Fruit fly (Drosophila melanogaster): ENCODE results near the gene CG34367.

Gene CG34367

DNA sequence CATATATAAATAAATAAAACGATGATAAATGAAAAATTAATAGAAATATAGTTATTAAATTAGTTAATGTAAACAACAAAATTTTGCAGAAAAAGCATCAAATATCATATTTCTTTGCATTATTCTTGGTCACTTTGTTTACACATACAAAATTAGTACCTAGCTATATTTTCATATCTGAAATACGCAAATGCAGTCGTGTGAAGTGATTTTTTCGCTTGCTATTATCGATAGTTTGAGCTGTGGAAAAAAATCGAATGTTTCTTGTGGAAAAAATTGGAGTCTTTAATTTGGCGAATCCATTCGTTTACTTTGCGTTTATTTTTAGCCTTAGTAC is 42.8 kb upstream of the CG34367 start, which contains the start of gene Cnot4 (continued):
- TF ChIP-seq Hmx (GFP tag; optimal IDR thresholded peaks at IDR 0.05) (no peak), CG13424 (tag; optimal IDR thresholded peaks at IDR 0.05) (no peak), insv (GFP tag; optimal IDR thresholded peaks at IDR 0.05) (no peak), scrt (GFP tag; optimal IDR thresholded peaks at IDR 0.05) (no peak), NfI (GFP tag; optimal IDR thresholded peaks at IDR 0.05) (no peak), pzg (GFP tag; optimal IDR thresholded peaks at IDR 0.05) (peak; percentile 31), psq (GFP tag; optimal IDR thresholded peaks at IDR 0.05) (no peak), CG6254 (GFP tag; optimal IDR thresholded peaks at IDR 0.05) (no peak), run (tag; optimal IDR thresholded peaks at IDR 0.05) (no peak), eve (GFP tag; optimal IDR thresholded peaks at IDR 0.05) (no peak), CG10654 (GFP tag; optimal IDR thresholded peaks at IDR 0.05) (no peak), phol (tag; optimal IDR thresholded peaks at IDR 0.05) (peak; percentile 23), CTCF (GFP tag; optimal IDR thresholded peaks at IDR 0.05) (no peak), NK7.1 (GFP tag; optimal IDR thresholded peaks at IDR 0.05) (no peak), CG4730 (GFP tag; IDR thresholded peaks at IDR 0.05) (no peak), CG8944 (GFP tag; optimal IDR thresholded peaks at IDR 0.05) (no peak), tll (GFP tag; optimal IDR thresholded peaks at IDR 0.05) (no peak), abd-A (tag; optimal IDR thresholded peaks at IDR 0.05) (no peak), CG7987 (GFP tag; optimal IDR thresholded peaks at IDR 0.05) (no peak), PHDP (tag; optimal IDR thresholded peaks at IDR 0.05) (no peak), Elba2 (GFP tag; optimal IDR thresholded peaks at IDR 0.05) (no peak), CG7271 (tag; optimal IDR thresholded peaks at IDR 0.05) (no peak), lmd (GFP tag; IDR thresholded peaks at IDR 0.05) (no peak), CG10366 (GFP tag; IDR thresholded peaks at IDR 0.05) (no peak), Bdp1 (GFP tag; optimal IDR thresholded peaks at IDR 0.05) (no peak), CG3065 (GFP tag; optimal IDR thresholded peaks at IDR 0.05) (no peak), disco-r (GFP tag; optimal IDR thresholded peaks at IDR 0.05) (no peak), CG5180 (GFP tag; optimal IDR thresholded peaks at IDR 0.05) (no peak), toy (GFP tag; IDR thresholded peaks at IDR 0.05) (no peak), Nf-YB (GFP tag; optimal IDR thresholded peaks at IDR 0.05) (no peak), pfk (GFP tag; optimal IDR thresholded peaks at IDR 0.05) (no peak), unc-4 (GFP tag; IDR thresholded peaks at IDR 0.05; ENCODE audit: partially characterized antibody) (0 out of 2 replicates have a peak, but pooled peaks have one; percentile 25), HmgD (GFP tag; optimal IDR thresholded peaks at IDR 0.05) (no peak), CG6175 (GFP tag; IDR thresholded peaks at IDR 0.05) (no peak), sens-2 (GFP tag; IDR thresholded peaks at IDR 0.05) (no peak), vvl (GFP tag; IDR thresholded peaks at IDR 0.05) (peak; percentile 14; the same call in 1 of the 2 replicates), pho (GFP tag; optimal IDR thresholded peaks at IDR 0.05) (no peak), CG10979 (tag; optimal IDR thresholded peaks at IDR 0.05) (no peak), caup (GFP tag; optimal IDR thresholded peaks at IDR 0.05; ENCODE audit: severe bottlenecking) (no peak), Hr78 (GFP tag; optimal IDR thresholded peaks at IDR 0.05) (no peak), pnt (GFP tag; optimal IDR thresholded peaks at IDR 0.05) (no peak), Aef1 (GFP tag; IDR thresholded peaks at IDR 0.05) (no peak), Trl (optimal IDR thresholded peaks at IDR 0.05) (no peak), Trl (GFP tag; optimal IDR thresholded peaks at IDR 0.05) (no peak), CG9727 (GFP tag; optimal IDR thresholded peaks at IDR 0.05) (no peak), CG12942 (GFP tag; optimal IDR thresholded peaks at IDR 0.05) (no peak), CG8089 (GFP tag; optimal IDR thresholded peaks at IDR 0.05) (no peak), gem (tag; optimal IDR thresholded peaks at IDR 0.05) (peak; percentile 24), zen (tag; optimal IDR thresholded peaks at IDR 0.05) (peak; percentile 16), Rfx (GFP tag; IDR thresholded peaks at IDR 0.05) (no peak), CG9437 (GFP tag; optimal IDR thresholded peaks at IDR 0.05) (peak; percentile 35), prd (optimal IDR thresholded peaks at IDR 0.05) (no peak), prd (GFP tag; IDR thresholded peaks at IDR 0.05) (no peak)

Data from whole organism, embryonic.